Worm (Caenorhabditis elegans) whole organism, young adult: ENCODE data around the gene F12A10.8.

Source experiments
- F57A8.1 ChIP-seq: fragments of 200-800 bp; sonication (Bioruptor generic); optimal IDR thresholded peaks from 2 replicates; lab custom pipeline; 2018; ENCODE audit warnings: mild to moderate bottlenecking, missing genetic modification characterization, moderate library complexity, missing compliant biosample characterization
- ceh-100 ChIP-seq: fragments of 200-800 bp; sonication (Bioruptor generic); IDR thresholded peaks from 2 replicates; pipeline ENCODE4 v1.3.6; 2022; ENCODE audit warnings: missing genetic modification reagents, missing genetic modification characterization, missing compliant biosample characterization
- lir-1 ChIP-seq: fragments of 200-800 bp; sonication (Bioruptor generic); conservative IDR thresholded peaks from 2 replicates; pipeline ENCODE4 v1.3.6; 2022; ENCODE audit warnings: missing genetic modification reagents, missing genetic modification characterization, missing compliant biosample characterization
- unc-130 ChIP-seq: sonication (generic microtip); optimal IDR thresholded peaks from 2 replicates; lab custom pipeline; 2016; ENCODE audit warnings: missing genetic modification reagents, missing genetic modification characterization, missing compliant biosample characterization

DNA sequence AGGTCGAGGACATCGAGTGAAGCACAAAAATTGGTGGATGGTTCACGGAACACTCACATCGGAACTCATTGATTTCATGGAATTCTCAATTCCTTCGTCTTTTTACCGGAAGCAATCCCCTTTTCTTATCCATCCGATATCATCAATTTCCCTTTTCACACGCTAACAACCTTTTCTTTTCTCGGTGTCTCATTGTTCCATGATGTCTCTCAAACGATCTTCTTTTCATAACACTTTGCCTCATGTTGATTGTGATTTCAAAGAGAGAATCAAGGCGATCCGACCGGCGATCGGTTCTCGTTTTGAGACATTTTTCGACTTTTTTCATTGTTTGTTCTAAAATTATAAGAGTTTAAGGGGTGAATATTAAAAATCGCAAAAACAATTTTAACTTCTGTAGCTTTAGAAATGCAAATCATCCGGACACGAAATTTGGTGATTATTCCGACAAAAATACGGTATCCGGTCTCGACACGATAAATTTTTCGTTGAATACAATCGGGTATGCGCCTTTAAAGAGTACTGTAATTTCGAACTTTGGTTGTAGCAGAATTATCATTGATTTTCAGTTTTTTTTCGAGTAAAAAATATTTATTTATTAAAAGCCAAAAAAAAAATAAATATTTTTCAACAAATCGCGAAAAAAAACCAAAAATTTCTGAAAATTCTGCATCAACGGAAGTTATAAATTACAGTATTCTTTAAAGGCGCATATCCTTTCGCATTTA is 42.0 kb downstream of the F12A10.8 start:
- TF ChIP-seq F57A8.1 (GFP tag; lab: Kevin White, UChicago) (no peak), ceh-100 (GFP tag; lab: Robert Waterston, UW) (no peak), unc-130 (GFP tag; lab: Kevin White, UChicago) (no peak), lir-1 (no peak)
